Fruit fly (Drosophila melanogaster) whole organism, embryonic: ENCODE data around the gene Svil.

Experiments
- CG10654 ChIP-seq: fragments of 200-800 bp; sonication (Bioruptor generic); optimal IDR thresholded peaks from 2 replicates; lab custom pipeline; 2016; ENCODE audit warnings: missing biosample characterization, missing genetic modification characterization
- CG11696 ChIP-seq: fragments of 200-800 bp; sonication (Bioruptor generic); IDR thresholded peaks from 2 replicates; pipeline ENCODE4 v1.3.6; 2022; ENCODE audit warnings: missing biosample characterization, missing genetic modification characterization
- CG12104 ChIP-seq: fragments of 200-800 bp; sonication (Bioruptor generic); optimal IDR thresholded peaks from 3 replicates; lab custom pipeline; 2016; ENCODE audit warnings: missing biosample characterization, missing genetic modification characterization
- CG14014 ChIP-seq: fragments of 200-800 bp; sonication (Bioruptor generic); IDR thresholded peaks from 2 replicates; pipeline ENCODE4 v1.3.6; 2022; ENCODE audit warnings: missing biosample characterization, missing genetic modification characterization
- CG15073 ChIP-seq: fragments of 200-800 bp; sonication (Bioruptor generic); optimal IDR thresholded peaks from 2 replicates; lab custom pipeline; 2016; ENCODE audit warnings: missing biosample characterization, missing genetic modification characterization
- CG15269 ChIP-seq: fragments of 200-800 bp; sonication (Bioruptor generic); optimal IDR thresholded peaks from 2 replicates; lab custom pipeline; 2018; ENCODE audit warnings: missing biosample characterization, mild to moderate bottlenecking, missing genetic modification characterization, moderate library complexity
- CG18619 ChIP-seq: fragments of 200-800 bp; sonication (Bioruptor generic); optimal IDR thresholded peaks from 3 replicates; lab custom pipeline; 2017; ENCODE audit warnings: missing biosample characterization, mild to moderate bottlenecking, missing genetic modification characterization
- CG2712 ChIP-seq: fragments of 200-800 bp; optimal IDR thresholded peaks from 3 replicates; lab custom pipeline; 2019; ENCODE audit warnings: missing biosample characterization, mild to moderate bottlenecking, missing genetic modification characterization, moderate library complexity
- CG33557 ChIP-seq: fragments of 200-800 bp; sonication (Bioruptor generic); optimal IDR thresholded peaks from 2 replicates; lab custom pipeline; 2019; ENCODE audit warnings: missing biosample characterization, mild to moderate bottlenecking, missing genetic modification characterization, moderate library complexity
- CG3847 ChIP-seq: fragments of 200-800 bp; sonication (Bioruptor generic); IDR thresholded peaks from 2 replicates; pipeline ENCODE4 v1.3.6; 2022; ENCODE audit warnings: missing biosample characterization, missing genetic modification characterization
- CG4424 ChIP-seq: fragments of 200-800 bp; sonication (Bioruptor generic); optimal IDR thresholded peaks from 3 replicates; lab custom pipeline; 2016; ENCODE audit warnings: missing biosample characterization, missing genetic modification characterization
- CG5180 ChIP-seq: fragments of 200-800 bp; sonication (Bioruptor generic); optimal IDR thresholded peaks from 3 replicates; lab custom pipeline; 2017; ENCODE audit warnings: missing biosample characterization, missing genetic modification characterization, mild to moderate bottlenecking, moderate library complexity, missing genetic modification reagents
- CG5953 ChIP-seq: fragments of 200-800 bp; sonication (Bioruptor generic); IDR thresholded peaks from 2 replicates; pipeline ENCODE4 v1.3.6; 2022; ENCODE audit warnings: missing biosample characterization, missing genetic modification characterization
- CG6175 ChIP-seq: fragments of 200-800 bp; sonication (Bioruptor generic); IDR thresholded peaks from 3 replicates; pipeline ENCODE4 v1.3.6; 2022; ENCODE audit warnings: missing biosample characterization, missing genetic modification characterization
- CG7839 ChIP-seq: fragments of 200-800 bp; sonication (Bioruptor generic); optimal IDR thresholded peaks from 3 replicates; lab custom pipeline; 2018; ENCODE audit warnings: missing biosample characterization, mild to moderate bottlenecking, missing genetic modification characterization, moderate library complexity
- CG8359 ChIP-seq: fragments of 200-800 bp; sonication (Bioruptor generic); optimal IDR thresholded peaks from 2 replicates; lab custom pipeline; 2017; ENCODE audit warnings: missing biosample characterization, mild to moderate bottlenecking, missing genetic modification characterization, borderline replicate concordance
- CG9215 ChIP-seq: fragments of 200-800 bp; sonication (Bioruptor generic); IDR thresholded peaks from 2 replicates; pipeline ENCODE4 v1.3.6; 2022; ENCODE audit warnings: missing biosample characterization, missing genetic modification characterization
- CG9817 ChIP-seq: fragments of 200-800 bp; sonication (Bioruptor generic); optimal IDR thresholded peaks from 2 replicates; lab custom pipeline; 2018; ENCODE audit warnings: missing biosample characterization, mild to moderate bottlenecking, missing genetic modification characterization, moderate library complexity
- Elba2 ChIP-seq: fragments of 200-800 bp; sonication (Bioruptor generic); optimal IDR thresholded peaks from 3 replicates; lab custom pipeline; 2016; ENCODE audit warnings: missing biosample characterization, missing genetic modification characterization
- Ets65A ChIP-seq: fragments of 200-800 bp; sonication (Bioruptor generic); peaks from one replicate; lab custom pipeline; 2016; ENCODE audit warnings: missing biosample characterization, missing genetic modification characterization
- Fer3 ChIP-seq: fragments of 200-800 bp; sonication (Bioruptor generic); optimal IDR thresholded peaks from 2 replicates; lab custom pipeline; 2018; ENCODE audit warnings: missing biosample characterization, mild to moderate bottlenecking, missing genetic modification characterization, moderate library complexity
- HHEX ChIP-seq: fragments of 200-800 bp; sonication (Bioruptor generic); optimal IDR thresholded peaks from 3 replicates; lab custom pipeline; 2017; ENCODE audit warnings: missing biosample characterization, mild to moderate bottlenecking, missing genetic modification characterization, missing genetic modification reagents
- HmgD ChIP-seq: fragments of 200-800 bp; sonication (Bioruptor generic); optimal IDR thresholded peaks from 3 replicates; lab custom pipeline; 2016; ENCODE audit warnings: missing biosample characterization, missing genetic modification characterization
- Hr51 ChIP-seq, 2 experiments: fragments of 200-800 bp; sonication (Bioruptor generic); optimal IDR thresholded peaks; 2 replicates in 1 of 2; 3 replicates in 1 of 2; lab custom pipeline; 2016 to 2018; ENCODE audit warnings: missing biosample characterization in 2 of 2, missing genetic modification characterization in 2 of 2, mild to moderate bottlenecking in 1 of 2, moderate library complexity in 1 of 2
- Lim3 ChIP-seq: fragments of 200-800 bp; sonication (Bioruptor generic); IDR thresholded peaks from 2 replicates; pipeline ENCODE4 v1.3.6; 2022; ENCODE audit warnings: missing biosample characterization, missing genetic modification characterization
- Med ChIP-seq: fragments of 200-800 bp; sonication (Bioruptor generic); peaks from one replicate; lab custom pipeline; 2016; ENCODE audit warnings: missing biosample characterization, missing genetic modification characterization, mild to moderate bottlenecking, inconsistent platforms, moderate library complexity
- Nf-YA ChIP-seq: fragments of 200-800 bp; sonication (Bioruptor generic); IDR thresholded peaks from 2 replicates; pipeline ENCODE4 v1.3.6; 2022; ENCODE audit warnings: missing biosample characterization, missing genetic modification characterization
- PHDP ChIP-seq: fragments of 200-800 bp; sonication (Bioruptor generic); optimal IDR thresholded peaks from 3 replicates; lab custom pipeline; 2018; ENCODE audit warnings: missing biosample characterization, mild to moderate bottlenecking, missing genetic modification characterization, moderate library complexity
- Pdp1 ChIP-seq, 2 experiments: fragments of 200-800 bp; sonication (Bioruptor generic); optimal IDR thresholded peaks; 3 replicates each; lab custom pipeline; 2016; ENCODE audit warnings: missing biosample characterization in 2 of 2, missing genetic modification characterization in 2 of 2, mild to moderate bottlenecking in 1 of 2, moderate library complexity in 1 of 2
- Sox102F ChIP-seq: fragments of 200-800 bp; sonication (Bioruptor generic); optimal IDR thresholded peaks from 2 replicates; lab custom pipeline; 2018; ENCODE audit warnings: missing biosample characterization, mild to moderate bottlenecking, missing genetic modification characterization, moderate library complexity
- ash1 ChIP-seq: fragments of 200-800 bp; sonication (Bioruptor generic); optimal IDR thresholded peaks from 2 replicates; lab custom pipeline; 2018; ENCODE audit warnings: missing biosample characterization, mild to moderate bottlenecking, missing genetic modification characterization
- bab2 ChIP-seq: fragments of 200-800 bp; sonication (Bioruptor generic); optimal IDR thresholded peaks from 2 replicates; lab custom pipeline; 2016; ENCODE audit warnings: missing biosample characterization, missing genetic modification characterization
- ci ChIP-seq: fragments of 200-800 bp; sonication (Bioruptor generic); IDR thresholded peaks from 3 replicates; pipeline ENCODE4 v1.3.6; 2022; ENCODE audit warnings: missing biosample characterization, missing genetic modification characterization
- corto ChIP-seq: fragments of 200-800 bp; sonication (Bioruptor generic); optimal IDR thresholded peaks from 2 replicates; lab custom pipeline; 2016; ENCODE audit warnings: missing biosample characterization, mild to moderate bottlenecking, missing genetic modification characterization, moderate library complexity
- croc ChIP-seq: fragments of 200-800 bp; sonication (Bioruptor generic); conservative IDR thresholded peaks from 3 replicates; pipeline ENCODE4 v1.3.6; 2022; ENCODE audit warnings: missing biosample characterization, missing genetic modification characterization
- dmrt99B ChIP-seq: fragments of 200-800 bp; sonication (Bioruptor generic); optimal IDR thresholded peaks from 2 replicates; lab custom pipeline; 2018; ENCODE audit warnings: missing biosample characterization, mild to moderate bottlenecking, missing genetic modification characterization, moderate library complexity
- dysf ChIP-seq: fragments of 200-800 bp; sonication (Bioruptor generic); IDR thresholded peaks from 3 replicates; pipeline ENCODE4 v1.3.6; 2022; ENCODE audit warnings: missing biosample characterization, missing genetic modification characterization
- eve ChIP-seq, 2 experiments: fragments of >200 bp; optimal IDR thresholded peaks; 2 replicates each; lab custom pipeline; 2017; ENCODE audit warnings: missing biosample characterization in 2 of 2, missing genetic modification characterization in 2 of 2
- fd64A ChIP-seq: fragments of 200-800 bp; sonication (Bioruptor generic); optimal IDR thresholded peaks from 3 replicates; lab custom pipeline; 2018; ENCODE audit warnings: missing biosample characterization, mild to moderate bottlenecking, missing genetic modification characterization
- lbe ChIP-seq: fragments of 200-800 bp; sonication (Bioruptor generic); optimal IDR thresholded peaks from 2 replicates; lab custom pipeline; 2016; ENCODE audit warnings: missing biosample characterization, mild to moderate bottlenecking, missing genetic modification characterization
- lmd ChIP-seq: fragments of 200-800 bp; sonication (Bioruptor generic); IDR thresholded peaks from 2 replicates; pipeline ENCODE4 v1.3.6; 2022; ENCODE audit warnings: missing biosample characterization, missing genetic modification characterization
- lov ChIP-seq, 2 experiments: fragments of 200-800 bp in 1 of 2; fragments of >200 bp in 1 of 2; sonication (Bioruptor generic) in 1 of 2; IDR thresholded peaks in 1 of 2; optimal IDR thresholded peaks in 1 of 2; 2 replicates in 1 of 2; 3 replicates in 1 of 2; pipeline versions ENCODE4 v1.3.6 to Lab custom; 2017 to 2022; ENCODE audit warnings: missing biosample characterization in 1 of 2, missing genetic modification characterization in 1 of 2
- psq ChIP-seq: fragments of 200-800 bp; sonication (Bioruptor generic); optimal IDR thresholded peaks from 2 replicates; lab custom pipeline; 2017; ENCODE audit warnings: missing biosample characterization, missing genetic modification characterization
- row ChIP-seq: fragments of 200-800 bp; sonication (Bioruptor generic); IDR thresholded peaks from 3 replicates; pipeline ENCODE4 v1.3.6; 2022; ENCODE audit warnings: missing biosample characterization, missing genetic modification characterization
- slou ChIP-seq: fragments of 200-800 bp; sonication (Bioruptor generic); optimal IDR thresholded peaks from 3 replicates; lab custom pipeline; 2016; ENCODE audit warnings: missing biosample characterization, missing genetic modification characterization
- so ChIP-seq: fragments of 200-800 bp; sonication (Bioruptor generic); IDR thresholded peaks from 3 replicates; pipeline ENCODE4 v1.3.6; 2022; ENCODE audit warnings: missing biosample characterization, missing genetic modification characterization
- stc ChIP-seq: fragments of 200-800 bp; sonication (Bioruptor generic); IDR thresholded peaks from 2 replicates; pipeline ENCODE4 v1.3.6; 2022; ENCODE audit warnings: missing biosample characterization, missing genetic modification characterization
- tap ChIP-seq: fragments of 200-800 bp; optimal IDR thresholded peaks from 3 replicates; lab custom pipeline; 2019; ENCODE audit warnings: missing biosample characterization, mild to moderate bottlenecking, missing genetic modification characterization, moderate library complexity

The Svil gene

DNA sequence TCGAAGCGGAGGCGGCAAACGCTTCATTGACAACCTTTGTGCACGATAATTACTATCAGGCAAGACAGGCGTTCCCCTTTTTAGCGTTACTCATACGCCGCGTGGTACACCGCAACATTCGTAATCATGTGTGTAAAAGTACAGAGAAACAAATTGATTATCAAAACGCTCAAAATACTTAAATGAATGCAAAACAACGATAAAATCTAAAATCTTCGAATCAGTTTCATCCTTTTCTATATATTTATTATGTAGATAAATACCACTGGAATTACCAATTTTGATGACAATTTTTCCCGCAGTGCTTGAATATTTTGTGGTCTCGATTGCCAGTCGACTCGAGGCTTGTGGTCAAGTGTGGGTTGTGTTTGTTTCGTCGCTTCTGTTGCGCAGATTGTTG lies 33.4 kb downstream of the Svil start (continued):
- TF ChIP-seq Pdp1 (GFP tag; optimal IDR thresholded peaks at IDR 0.05; lab: Kevin White, UChicago) = peak in 1 of 2 experiments; percentile 21
- TF ChIP-seq Ets65A (GFP tag; lab: Kevin White, UChicago) = peak; percentile 66

DNA sequence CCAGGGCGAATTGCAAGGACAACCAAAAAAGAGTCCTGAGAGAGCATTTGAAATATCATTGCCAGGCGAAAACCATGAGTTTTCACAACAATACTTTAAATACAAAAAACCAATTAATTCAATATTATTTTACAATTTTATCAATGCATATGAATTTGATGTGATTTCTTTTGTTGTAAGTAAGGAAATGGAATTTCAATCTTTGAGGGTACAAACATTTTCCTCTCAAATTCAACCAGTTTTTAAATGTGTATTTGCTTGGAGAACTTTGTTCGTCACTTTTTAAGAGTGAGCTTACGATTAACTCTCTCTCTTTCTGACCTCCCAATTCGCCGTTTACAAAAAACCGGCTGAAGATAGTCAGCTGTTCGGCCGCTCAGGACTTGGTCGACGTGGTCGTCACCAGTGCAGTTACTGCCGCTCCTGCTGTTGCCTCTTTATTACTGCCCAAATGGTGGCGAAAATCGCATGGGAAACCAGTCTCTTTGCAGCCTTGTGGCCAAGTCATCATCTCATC lies 34.2 kb downstream of the Svil start:
- TF ChIP-seq CG2712 (tag; lab: Kevin White, UChicago) (peak; percentile 30), lov (optimal IDR thresholded peaks at IDR 0.05; lab: Kevin White, UChicago) (no peak), lov (GFP tag; IDR thresholded peaks at IDR 0.05; lab: Robert Waterston, UW) (no peak), so (GFP tag; lab: Robert Waterston, UW) (0 out of 3 replicates have a peak, but pooled peaks have one; percentile 30), tap (tag; lab: Kevin White, UChicago) (peak; percentile 13), lmd (GFP tag; lab: Robert Waterston, UW) (peak; percentile 47; the same call in 1 of the 2 replicates), Lim3 (GFP tag; lab: Robert Waterston, UW) (no peak), fd64A (GFP tag; lab: Kevin White, UChicago) (no peak), PHDP (tag; lab: Kevin White, UChicago) (peak; percentile 54), ash1 (GFP tag; lab: Kevin White, UChicago) (no peak), CG4424 (GFP tag; lab: Kevin White, UChicago) (peak; percentile 6), CG8359 (no peak), CG6175 (GFP tag; lab: Robert Waterston, UW) (no peak), dysf (GFP tag; lab: Robert Waterston, UW) (peak; percentile 74; the same call in 2 of the 3 replicates), dmrt99B (peak; percentile 62), Elba2 (GFP tag; lab: Kevin White, UChicago) (no peak), CG15073 (GFP tag; lab: Kevin White, UChicago) (no peak), croc (GFP tag; lab: Robert Waterston, UW) (no peak), HHEX (GFP tag; lab: Kevin White, UChicago) (peak; percentile 35), CG12104 (GFP tag; lab: Kevin White, UChicago) (peak; percentile 18), eve (GFP tag; optimal IDR thresholded peaks at IDR 0.05; lab: Kevin White, UChicago) (no peak), HmgD (GFP tag; lab: Kevin White, UChicago) (no peak), corto (GFP tag; lab: Kevin White, UChicago) (peak; percentile 62), CG5953 (GFP tag; lab: Robert Waterston, UW) (no peak), Sox102F (GFP tag; lab: Kevin White, UChicago) (peak; percentile 49), row (GFP tag; lab: Robert Waterston, UW) (peak; percentile 71), CG3847 (GFP tag; lab: Robert Waterston, UW) (0 out of 2 replicates have a peak, but pooled peaks have one; percentile 29), CG9215 (peak; percentile 86), CG11696 (0 out of 2 replicates have a peak, but pooled peaks have one; percentile 23), CG15269 (tag; lab: Kevin White, UChicago) (peak; percentile 58), CG9817 (tag; lab: Kevin White, UChicago) (peak; percentile 24), stc (GFP tag; lab: Robert Waterston, UW) (peak; percentile 49), Med (peak; percentile 66), CG7839 (tag; lab: Kevin White, UChicago) (peak; percentile 56), CG10654 (GFP tag; lab: Kevin White, UChicago) (no peak), CG33557 (no peak), CG5180 (GFP tag; lab: Kevin White, UChicago) (no peak), Hr51 (GFP tag; optimal IDR thresholded peaks at IDR 0.05; lab: Kevin White, UChicago) (peak in 1 of 2 experiments; percentile 59), ci (GFP tag; lab: Robert Waterston, UW) (peak; percentile 62; the same call in 1 of the 3 replicates), Nf-YA (GFP tag; lab: Robert Waterston, UW) (no peak), bab2 (GFP tag; lab: Kevin White, UChicago) (no peak), Fer3 (tag; lab: Kevin White, UChicago) (peak; percentile 56), CG14014 (GFP tag; lab: Robert Waterston, UW) (0 out of 2 replicates have a peak, but pooled peaks have one; percentile 43), lbe (peak; percentile 9), psq (GFP tag; lab: Kevin White, UChicago) (no peak), slou (GFP tag; lab: Kevin White, UChicago) (no peak), CG18619 (GFP tag; lab: Kevin White, UChicago) (peak; percentile 25)
